Worm (Caenorhabditis elegans) whole organism, L2 larva: Measurements from ENCODE around the gene arrd-10.

ENCODE experiments used
- C34F6.9 ChIP-seq: fragments of 150-350 bp; optimal IDR thresholded peaks from 2 replicates; lab custom pipeline; 2014; ENCODE audit warnings: missing biosample characterization, missing genetic modification characterization
- alr-1 ChIP-seq: fragments of 150-350 bp; optimal IDR thresholded peaks from 2 replicates; lab custom pipeline; 2014; ENCODE audit warnings: missing biosample characterization, missing genetic modification characterization
- aly-2 ChIP-seq: fragments of 150-350 bp; optimal IDR thresholded peaks from 2 replicates; lab custom pipeline; 2014; ENCODE audit warnings: missing biosample characterization, missing genetic modification characterization
- ama-1 ChIP-seq: fragments of 150-350 bp; optimal IDR thresholded peaks from 2 replicates; lab custom pipeline; 2018; ENCODE audit warnings: inconsistent platforms
- blmp-1 ChIP-seq: sonication (generic microtip); optimal IDR thresholded peaks from 2 replicates; lab custom pipeline; 2017; ENCODE audit warnings: missing genetic modification characterization, mild to moderate bottlenecking, missing compliant biosample characterization, antibody characterized with exemption, moderate library complexity; ENCODE audit not compliant: insufficient read depth
- ceh-82 ChIP-seq: fragments of 150-350 bp; optimal IDR thresholded peaks from 2 replicates; lab custom pipeline; 2014; ENCODE audit warnings: missing biosample characterization, missing genetic modification characterization
- crh-2 ChIP-seq: sonication (generic microtip); optimal IDR thresholded peaks from 2 replicates; lab custom pipeline; 2017; ENCODE audit warnings: missing biosample characterization, missing genetic modification characterization
- dmd-4 ChIP-seq: sonication (generic microtip); optimal IDR thresholded peaks from 2 replicates; lab custom pipeline; 2017; ENCODE audit warnings: missing biosample characterization, missing genetic modification characterization
- elt-1 ChIP-seq: fragments of 150-350 bp; optimal IDR thresholded peaks from 2 replicates; lab custom pipeline; 2014; ENCODE audit warnings: missing biosample characterization, missing genetic modification characterization
- elt-3 ChIP-seq: sonication (generic microtip); optimal IDR thresholded peaks from 2 replicates; lab custom pipeline; 2017; ENCODE audit warnings: missing biosample characterization, missing genetic modification characterization
- fos-1 ChIP-seq: fragments of 150-350 bp; optimal IDR thresholded peaks from 2 replicates; lab custom pipeline; 2014; ENCODE audit warnings: missing biosample characterization, missing genetic modification characterization
- lin-11 ChIP-seq: fragments of 150-350 bp; sonication (generic microtip); optimal IDR thresholded peaks from 2 replicates; lab custom pipeline; 2014; ENCODE audit warnings: missing biosample characterization, missing genetic modification characterization, inconsistent platforms, mixed read lengths
- mab-5 ChIP-seq: fragments of 150-350 bp; optimal IDR thresholded peaks from 2 replicates; lab custom pipeline; 2014; ENCODE audit warnings: missing biosample characterization, missing genetic modification characterization
- mdl-1 ChIP-seq, 2 experiments: fragments of 150-350 bp in 1 of 2; sonication (generic microtip) in 1 of 2; optimal IDR thresholded peaks; 2 replicates each; lab custom pipeline; 2017; ENCODE audit warnings: missing biosample characterization in 2 of 2, missing genetic modification characterization in 2 of 2
- nhr-10 ChIP-seq: sonication (generic microtip); optimal IDR thresholded peaks from 2 replicates; lab custom pipeline; 2017; ENCODE audit warnings: missing biosample characterization, missing genetic modification characterization
- nhr-11 ChIP-seq: fragments of 150-350 bp; optimal IDR thresholded peaks from 2 replicates; lab custom pipeline; 2014; ENCODE audit warnings: missing biosample characterization, missing genetic modification characterization
- nhr-12 ChIP-seq: fragments of 150-350 bp; optimal IDR thresholded peaks from 2 replicates; lab custom pipeline; 2014; ENCODE audit warnings: missing biosample characterization, missing genetic modification characterization
- nhr-129 ChIP-seq: fragments of 150-350 bp; optimal IDR thresholded peaks from 2 replicates; lab custom pipeline; 2014; ENCODE audit warnings: missing biosample characterization, missing genetic modification characterization
- nhr-21 ChIP-seq: fragments of 150-350 bp; optimal IDR thresholded peaks from 2 replicates; lab custom pipeline; 2014; ENCODE audit warnings: missing biosample characterization, missing genetic modification characterization
- nhr-23 ChIP-seq: fragments of 150-350 bp; optimal IDR thresholded peaks from 2 replicates; lab custom pipeline; 2014; ENCODE audit warnings: missing biosample characterization, missing genetic modification reagents, missing genetic modification characterization
- nhr-237 ChIP-seq: fragments of 150-350 bp; optimal IDR thresholded peaks from 2 replicates; lab custom pipeline; 2014; ENCODE audit warnings: missing biosample characterization, missing genetic modification characterization
- nhr-25 ChIP-seq: fragments of 150-350 bp; sonication (generic microtip); optimal IDR thresholded peaks from 3 replicates; lab custom pipeline; 2014; ENCODE audit warnings: missing biosample characterization, missing genetic modification characterization
- nhr-6 ChIP-seq: fragments of 150-350 bp; optimal IDR thresholded peaks from 2 replicates; lab custom pipeline; 2014; ENCODE audit warnings: missing biosample characterization, missing genetic modification characterization
- nhr-77 ChIP-seq: fragments of 150-350 bp; optimal IDR thresholded peaks from 2 replicates; lab custom pipeline; 2014; ENCODE audit warnings: missing biosample characterization, missing genetic modification characterization
- peb-1 ChIP-seq: fragments of 150-350 bp; optimal IDR thresholded peaks from 2 replicates; lab custom pipeline; 2014; ENCODE audit warnings: missing biosample characterization, missing genetic modification characterization
- sem-4 ChIP-seq: fragments of 150-350 bp; optimal IDR thresholded peaks from 2 replicates; lab custom pipeline; 2014; ENCODE audit warnings: missing biosample characterization, missing genetic modification reagents, missing genetic modification characterization
- skn-1 ChIP-seq: sonication (generic microtip); optimal IDR thresholded peaks from 2 replicates; lab custom pipeline; 2017; ENCODE audit warnings: missing biosample characterization, missing genetic modification characterization
- sma-9 ChIP-seq, 2 experiments: fragments of 150-350 bp in 1 of 2; sonication (generic microtip) in 1 of 2; optimal IDR thresholded peaks; 2 replicates each; lab custom pipeline; 2014 to 2016; ENCODE audit warnings: missing genetic modification characterization in 2 of 2, mild to moderate bottlenecking in 1 of 2, missing biosample characterization in 1 of 2, missing compliant biosample characterization in 1 of 2, missing genetic modification reagents in 1 of 2, moderate library complexity in 1 of 2
- snpc-4 ChIP-seq: fragments of 150-350 bp; optimal IDR thresholded peaks from 2 replicates; lab custom pipeline; 2014; ENCODE audit warnings: missing biosample characterization, missing genetic modification characterization
- unc-39 ChIP-seq: fragments of 150-350 bp; optimal IDR thresholded peaks from 2 replicates; lab custom pipeline; 2014; ENCODE audit warnings: missing biosample characterization, missing genetic modification characterization
- unc-62 ChIP-seq: fragments of 150-350 bp; optimal IDR thresholded peaks from 2 replicates; lab custom pipeline; 2014; ENCODE audit warnings: missing biosample characterization, missing genetic modification reagents, missing genetic modification characterization
- ztf-1 ChIP-seq: fragments of 200-800 bp; sonication (Bioruptor generic); conservative IDR thresholded peaks from 2 replicates; pipeline ENCODE4 v1.3.6; 2022; ENCODE audit warnings: missing genetic modification characterization, missing compliant biosample characterization
- ztf-11 ChIP-seq: sonication (generic microtip); optimal IDR thresholded peaks from 2 replicates; lab custom pipeline; 2017; ENCODE audit warnings: missing biosample characterization, missing genetic modification characterization
- ztf-4 ChIP-seq: fragments of 150-350 bp; optimal IDR thresholded peaks from 2 replicates; lab custom pipeline; 2014; ENCODE audit warnings: missing biosample characterization, missing genetic modification characterization

arrd-10 gene

DNA sequence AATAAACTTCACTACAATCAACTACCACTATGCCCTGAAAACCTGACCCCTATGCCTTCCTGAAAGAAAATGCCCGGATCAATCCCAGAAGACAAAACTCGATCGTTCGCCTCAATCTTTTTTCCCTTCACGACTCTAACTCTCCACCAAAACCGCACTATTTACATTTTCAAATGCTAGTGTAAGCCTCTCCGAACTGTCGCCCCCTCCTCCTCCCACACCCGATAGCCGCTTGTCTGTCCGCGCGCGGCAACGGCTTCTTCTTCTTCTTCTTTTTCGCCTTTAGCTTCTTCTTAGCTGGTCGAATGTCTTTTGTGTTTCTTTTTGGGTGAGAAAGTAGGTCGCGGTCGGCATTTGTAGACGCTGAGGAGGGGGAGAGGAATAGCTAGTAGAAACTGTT is 20.3 kb downstream of the arrd-10 start:
- TF ChIP-seq peb-1 (tag; lab: Kevin White, UChicago) (no peak), nhr-129 (tag; lab: Kevin White, UChicago) (no peak), sma-9 (GFP tag; optimal IDR thresholded peaks at IDR 0.05; lab: Kevin White, UChicago) (no peak), sma-9 (tag; optimal IDR thresholded peaks at IDR 0.05; lab: Kevin White, UChicago) (no peak), fos-1 (no peak), nhr-21 (tag; lab: Kevin White, UChicago) (no peak), alr-1 (tag; lab: Kevin White, UChicago) (no peak), mab-5 (tag; lab: Kevin White, UChicago) (no peak), dmd-4 (no peak), nhr-77 (tag; lab: Kevin White, UChicago) (no peak), nhr-10 (no peak), nhr-12 (tag; lab: Kevin White, UChicago) (no peak), nhr-11 (tag; lab: Kevin White, UChicago) (no peak), nhr-6 (tag; lab: Kevin White, UChicago) (no peak), sem-4 (no peak), blmp-1 (tag; lab: Kevin White, UChicago) (no peak), crh-2 (tag; lab: Kevin White, UChicago) (no peak), lin-11 (tag; lab: Kevin White, UChicago) (no peak)

DNA sequence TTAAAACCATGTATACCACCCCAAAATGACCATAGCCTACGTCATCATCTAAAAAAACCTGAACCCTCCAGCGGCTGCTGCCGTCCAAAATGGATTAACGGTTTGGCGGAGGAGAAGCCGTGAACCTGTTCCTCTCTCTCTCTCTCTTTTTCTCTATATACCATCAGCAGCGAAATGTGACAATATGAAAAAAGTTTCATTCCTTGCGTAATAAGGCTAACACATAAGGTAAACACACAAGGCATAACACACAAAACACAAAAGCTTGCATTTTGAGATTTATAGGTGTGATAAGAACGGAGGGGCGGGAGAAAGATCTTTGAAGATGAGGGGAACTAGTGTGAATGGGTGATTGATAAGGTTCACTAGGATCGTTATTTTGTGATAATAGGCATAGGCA is 21.4 kb downstream of the arrd-10 start:
- TF ChIP-seq nhr-10 (no peak), nhr-21 (tag; lab: Kevin White, UChicago) (peak; percentile 31), nhr-237 (no peak), nhr-25 (peak; percentile 64), ztf-1 (no peak), nhr-11 (tag; lab: Kevin White, UChicago) (no peak), blmp-1 (tag; lab: Kevin White, UChicago) (peak; percentile 1)

DNA sequence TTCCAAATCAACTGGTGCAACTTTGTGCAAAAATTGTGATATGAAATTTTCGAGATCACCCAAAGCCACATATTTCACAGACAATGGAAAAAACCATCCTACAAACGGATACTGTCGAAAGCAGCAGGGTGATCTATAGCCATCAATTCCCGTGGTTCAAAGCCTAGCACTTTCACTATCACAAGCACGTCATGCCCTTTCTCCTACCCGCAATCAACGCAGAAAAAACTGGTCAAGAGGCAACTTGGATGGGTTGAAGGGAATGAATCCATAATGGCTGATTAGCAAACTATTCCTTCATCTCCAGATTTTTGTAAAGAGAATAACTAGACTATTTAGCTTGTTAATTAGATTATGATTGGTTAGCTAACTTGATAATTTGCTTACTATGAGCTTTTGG is 21.8 kb downstream of the arrd-10 start:
- TF ChIP-seq blmp-1 (tag; lab: Kevin White, UChicago) (peak; percentile 30), ztf-4 (tag; lab: Kevin White, UChicago) (no peak)

DNA sequence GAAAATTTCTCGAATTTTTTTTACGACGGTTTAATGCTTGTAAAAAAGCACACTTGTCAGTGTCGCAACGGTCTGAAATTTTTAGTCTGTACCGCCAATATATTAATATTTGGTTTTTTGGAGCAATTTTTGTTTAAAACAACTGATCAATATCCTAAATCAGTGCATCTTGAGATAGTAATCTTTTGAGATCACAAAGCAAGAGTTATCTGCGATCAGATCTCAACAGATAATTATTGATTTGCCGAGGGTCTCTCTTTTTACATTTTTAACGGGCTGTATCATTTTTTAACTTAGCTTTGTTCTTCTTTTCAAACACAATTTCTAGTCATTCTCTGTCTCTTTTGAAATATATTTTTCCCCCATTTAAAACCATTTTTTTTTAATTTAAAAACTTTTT is 25.2 kb downstream of the arrd-10 start:
- TF ChIP-seq elt-1 (peak; percentile 75), nhr-10 (no peak), C34F6.9 (no peak), unc-62 (GFP tag; lab: Kevin White, UChicago) (no peak)
- TF ChIP-seq, all 48 proteins: peak for 1

DNA sequence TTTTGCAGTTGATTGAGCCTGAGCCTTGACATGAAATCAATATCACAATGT is 25.5 kb downstream of the arrd-10 start, which contains the start of gene ptr-18:
Gene ptr-18 (plus strand): TSS at position 9 of the 51 bp plus-strand sequence.
- TF ChIP-seq sma-9 (GFP tag; optimal IDR thresholded peaks at IDR 0.05; lab: Kevin White, UChicago) (no peak), sma-9 (tag; optimal IDR thresholded peaks at IDR 0.05; lab: Kevin White, UChicago) (no peak), ceh-82 (tag; lab: Kevin White, UChicago) (no peak), ztf-11 (tag; lab: Kevin White, UChicago) (no peak), mab-5 (tag; lab: Kevin White, UChicago) (no peak), elt-3 (tag; lab: Kevin White, UChicago) (no peak), snpc-4 (tag; lab: Kevin White, UChicago) (no peak), aly-2 (tag; lab: Kevin White, UChicago) (no peak), unc-39 (tag; lab: Kevin White, UChicago) (no peak), nhr-11 (tag; lab: Kevin White, UChicago) (no peak), nhr-23 (tag; lab: Kevin White, UChicago) (no peak), ama-1 (lab: Kevin White, UChicago) (no peak), ztf-1 (no peak), skn-1 (no peak), nhr-10 (no peak)

DNA sequence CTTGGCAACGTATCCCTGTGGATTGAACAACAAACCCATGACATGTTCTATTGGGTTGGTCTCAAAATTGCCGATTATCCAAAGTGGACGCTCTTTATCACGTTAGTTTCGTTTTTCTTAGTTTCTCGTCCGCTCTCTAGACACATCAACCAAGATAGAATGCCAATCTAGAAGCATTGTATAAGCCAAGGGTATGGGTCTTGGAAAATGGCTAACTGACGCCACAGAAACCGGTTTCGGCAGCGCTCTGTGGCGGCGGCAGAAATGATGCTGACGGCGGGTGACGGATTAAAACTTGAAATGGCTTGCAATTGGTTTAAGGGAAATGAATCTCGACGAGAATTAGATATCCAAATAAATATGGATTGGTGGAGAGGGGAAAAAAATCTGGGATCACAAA is 25.7 kb downstream of the arrd-10 start:
- peak; percentile 27 for TF ChIP-seq nhr-21 (tag; lab: Kevin White, UChicago)
- no peak for TF ChIP-seq mdl-1 (tag; optimal IDR thresholded peaks at IDR 0.05; lab: Kevin White, UChicago)
- peak; percentile 33 for TF ChIP-seq peb-1 (tag; lab: Kevin White, UChicago)
